Fruit fly (Drosophila melanogaster): Measurements from ENCODE around the gene pHCl-1.

DNA sequence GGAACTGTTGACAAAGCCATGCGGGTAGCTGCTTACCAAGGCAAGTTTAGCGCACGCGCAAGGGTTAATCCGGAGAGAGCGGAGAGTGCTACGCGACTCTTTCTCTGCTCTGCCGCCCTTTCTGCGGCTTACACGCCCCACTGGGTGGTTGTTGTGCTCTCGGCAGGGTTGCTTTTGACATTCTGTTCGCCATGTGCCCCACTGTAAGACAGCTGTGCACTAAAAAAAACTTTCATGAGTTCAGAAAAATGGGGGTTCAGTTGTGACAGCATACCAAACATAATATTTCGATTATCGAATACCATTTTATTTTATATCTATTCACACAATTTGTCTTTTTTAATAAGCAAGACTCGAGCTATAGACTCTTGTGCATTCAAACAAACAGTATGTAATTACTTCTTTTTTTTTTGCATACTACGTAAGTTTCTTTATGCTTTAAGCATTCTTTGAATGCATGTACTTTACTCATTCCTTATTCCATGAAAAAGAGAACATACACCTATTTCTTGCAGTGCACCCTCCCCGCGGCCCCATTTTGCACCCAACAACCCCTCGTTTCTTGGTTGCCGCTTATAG, 22.3 kb upstream of the pHCl-1 start:
- TF ChIP-seq CG8478 (optimal IDR thresholded peaks at IDR 0.05) (no peak), Dll (optimal IDR thresholded peaks at IDR 0.05) (peak; percentile 28), psq (optimal IDR thresholded peaks at IDR 0.05) (no peak), usp (GFP tag; optimal IDR thresholded peaks at IDR 0.05) (no peak)

Measured in whole organism.